Worm (Caenorhabditis elegans): ENCODE measurements around the gene T12A7.9.

The T12A7.9 gene

ce11 chrIV:11755907-11756306, at the start of gene T12A7.9:
TSS of gene T12A7.9 (minus strand) at chrIV:11756007.
- TF ChIP-seq nhr-11 (tag; optimal IDR thresholded peaks at IDR 0.05) (no peak), elt-2 (tag; optimal IDR thresholded peaks at IDR 0.05) (peak; percentile 26)

- TF ChIP-seq aly-2 (tag; optimal IDR thresholded peaks at IDR 0.05): no peak
- no peak for TF ChIP-seq hmg-11 (tag; optimal IDR thresholded peaks at IDR 0.05)
- no peak for TF ChIP-seq snpc-4 (tag; optimal IDR thresholded peaks at IDR 0.05)
- no peak for TF ChIP-seq R02D3.7 (tag; optimal IDR thresholded peaks at IDR 0.05)
Observed at ce11 chrIV:11804053-11804452, 48.2 kb upstream of the T12A7.9 start, which contains the start of gene H01G02.1. TSS of gene H01G02.1 (minus strand) at chrIV:11804153.

- TF ChIP-seq sea-2 (GFP tag; optimal IDR thresholded peaks at IDR 0.05) (no peak), fkh-10 (GFP tag; optimal IDR thresholded peaks at IDR 0.05) (no peak), elt-2 (tag; optimal IDR thresholded peaks at IDR 0.05) (no peak), zag-1 (tag; optimal IDR thresholded peaks at IDR 0.05) (no peak)
Observed at ce11 chrIV:11803044-11803443, 47.2 kb upstream of the T12A7.9 start, which contains the start of gene H01G02.4. TSS of gene H01G02.4 (minus strand) at chrIV:11803144.

ce11 chrIV:11801078-11801477, 45.3 kb upstream of the T12A7.9 start, which contains the start of gene dyf-18:
TSS of gene dyf-18 (minus strand) at chrIV:11801178.
- no peak for TF ChIP-seq lin-39 (tag; optimal IDR thresholded peaks at IDR 0.05)
- TF ChIP-seq elt-1 (tag; optimal IDR thresholded peaks at IDR 0.05): no peak
- no peak for TF ChIP-seq unc-62 (GFP tag; optimal IDR thresholded peaks at IDR 0.05)
- no peak for TF ChIP-seq nhr-77 (tag; optimal IDR thresholded peaks at IDR 0.05)
- no peak for TF ChIP-seq fkh-10 (GFP tag; optimal IDR thresholded peaks at IDR 0.05)
- no peak for TF ChIP-seq ztf-11 (tag; optimal IDR thresholded peaks at IDR 0.05)
- TF ChIP-seq mdl-1 (tag; optimal IDR thresholded peaks at IDR 0.05): no peak
- no peak for TF ChIP-seq ama-1 (optimal IDR thresholded peaks at IDR 0.05)
- no peak for TF ChIP-seq elt-3 (tag; optimal IDR thresholded peaks at IDR 0.05)
- no peak for TF ChIP-seq nhr-25 (tag; optimal IDR thresholded peaks at IDR 0.05)

- no peak for TF ChIP-seq lin-39 (tag; optimal IDR thresholded peaks at IDR 0.05)
- TF ChIP-seq egl-5 (tag; optimal IDR thresholded peaks at IDR 0.05): peak; percentile 69
Observed at ce11 chrIV:11799240-11799639, 43.4 kb upstream of the T12A7.9 start.

ce11 chrIV:11796818-11797217, 41.0 kb upstream of the T12A7.9 start:
- TF ChIP-seq aly-2 (tag; optimal IDR thresholded peaks at IDR 0.05) (no peak), ceh-16 (tag; optimal IDR thresholded peaks at IDR 0.05) (no peak), fkh-10 (GFP tag; optimal IDR thresholded peaks at IDR 0.05) (peak; percentile 75), ama-1 (optimal IDR thresholded peaks at IDR 0.05) (no peak), eor-1 (tag; optimal IDR thresholded peaks at IDR 0.05) (no peak), hmg-11 (tag; optimal IDR thresholded peaks at IDR 0.05) (no peak), ceh-28 (tag; optimal IDR thresholded peaks at IDR 0.05) (no peak), lin-39 (tag; optimal IDR thresholded peaks at IDR 0.05) (no peak), lsy-12 (tag; optimal IDR thresholded peaks at IDR 0.05) (no peak)

ce11 chrIV:11795964-11796363, 40.2 kb upstream of the T12A7.9 start:
- TF ChIP-seq nhr-76 (tag; optimal IDR thresholded peaks at IDR 0.05) (no peak), ceh-82 (tag; optimal IDR thresholded peaks at IDR 0.05) (no peak), ztf-4 (tag; optimal IDR thresholded peaks at IDR 0.05) (no peak), ztf-11 (tag; optimal IDR thresholded peaks at IDR 0.05) (no peak), tbx-2 (tag; optimal IDR thresholded peaks at IDR 0.05) (no peak), nhr-77 (tag; optimal IDR thresholded peaks at IDR 0.05) (no peak), elt-2 (tag; optimal IDR thresholded peaks at IDR 0.05) (no peak), snpc-4 (tag; optimal IDR thresholded peaks at IDR 0.05) (no peak), elt-1 (tag; optimal IDR thresholded peaks at IDR 0.05) (no peak), egl-27 (tag; optimal IDR thresholded peaks at IDR 0.05) (no peak), aly-2 (tag; optimal IDR thresholded peaks at IDR 0.05) (no peak), ceh-28 (tag; optimal IDR thresholded peaks at IDR 0.05) (no peak), eor-1 (tag; optimal IDR thresholded peaks at IDR 0.05) (no peak), nhr-11 (tag; optimal IDR thresholded peaks at IDR 0.05) (no peak), ZK546.5 (tag; optimal IDR thresholded peaks at IDR 0.05) (no peak)
